Worm (Caenorhabditis elegans) whole organism, young adult: ENCODE results near the gene clec-177.

Experiments used
- B0019.2 ChIP-seq: fragments of 200-800 bp; sonication (Bioruptor generic); conservative IDR thresholded peaks from 2 replicates; pipeline ENCODE4 v1.3.6; 2022; ENCODE audit warnings: missing genetic modification reagents, missing genetic modification characterization, missing compliant biosample characterization
- B0336.3 ChIP-seq: fragments of 200-800 bp; sonication (Bioruptor generic); IDR thresholded peaks from 2 replicates; pipeline ENCODE4 v1.3.6; 2022; ENCODE audit warnings: missing genetic modification characterization, missing compliant biosample characterization
- C06A6.2 ChIP-seq: fragments of 200-800 bp; sonication (Bioruptor generic); conservative IDR thresholded peaks from 2 replicates; pipeline ENCODE4 v1.3.6; 2022; ENCODE audit warnings: missing genetic modification characterization, missing compliant biosample characterization
- C17E4.6 ChIP-seq: fragments of 200-800 bp; sonication (Bioruptor generic); IDR thresholded peaks from 2 replicates; pipeline ENCODE4 v1.3.6; 2022; ENCODE audit warnings: missing genetic modification reagents, missing genetic modification characterization, missing compliant biosample characterization
- F37B4.10 ChIP-seq: fragments of 200-800 bp; sonication (Bioruptor generic); IDR thresholded peaks from 2 replicates; pipeline ENCODE4 v1.3.6; 2022; ENCODE audit warnings: missing genetic modification characterization, missing compliant biosample characterization
- F39B2.1 ChIP-seq: fragments of 200-800 bp; sonication (Bioruptor generic); IDR thresholded peaks from 2 replicates; pipeline ENCODE4 v1.3.6; 2022; ENCODE audit warnings: missing genetic modification reagents, missing genetic modification characterization, missing compliant biosample characterization
- F55B11.4 ChIP-seq: sonication (generic microtip); optimal IDR thresholded peaks from 2 replicates; lab custom pipeline; 2016; ENCODE audit warnings: missing compliant biosample characterization, missing genetic modification characterization, borderline replicate concordance; ENCODE audit not compliant: insufficient read depth
- Y67H2A.10 ChIP-seq: fragments of 200-800 bp; sonication (Bioruptor generic); conservative IDR thresholded peaks from 2 replicates; pipeline ENCODE4 v1.3.6; 2022; ENCODE audit warnings: missing genetic modification reagents, missing genetic modification characterization, missing compliant biosample characterization
- ZK185.1 ChIP-seq: sonication (generic microtip); optimal IDR thresholded peaks from 2 replicates; lab custom pipeline; 2016; ENCODE audit warnings: mild to moderate bottlenecking, missing genetic modification characterization, missing compliant biosample characterization; ENCODE audit not compliant: poor library complexity, severe bottlenecking
- akir-1 ChIP-seq: fragments of 200-800 bp; sonication (Bioruptor generic); optimal IDR thresholded peaks from 2 replicates; lab custom pipeline; 2018; ENCODE audit warnings: mild to moderate bottlenecking, missing genetic modification characterization, moderate library complexity, missing compliant biosample characterization
- attf-3 ChIP-seq: fragments of 200-800 bp; sonication (Bioruptor generic); conservative IDR thresholded peaks from 2 replicates; pipeline ENCODE4 v1.3.6; 2022; ENCODE audit warnings: missing genetic modification reagents, missing genetic modification characterization, missing compliant biosample characterization
- bed-2 ChIP-seq: fragments of 200-800 bp; sonication (Bioruptor generic); IDR thresholded peaks from 2 replicates; pipeline ENCODE4 v1.3.6; 2022; ENCODE audit warnings: missing genetic modification reagents, missing genetic modification characterization, missing compliant biosample characterization
- ceh-40 ChIP-seq: fragments of 200-800 bp; sonication (Bioruptor generic); IDR thresholded peaks from 2 replicates; pipeline ENCODE4 v1.3.6; 2022; ENCODE audit warnings: missing genetic modification characterization, missing compliant biosample characterization
- ceh-79 ChIP-seq: sonication (generic microtip); optimal IDR thresholded peaks from 2 replicates; lab custom pipeline; 2017; ENCODE audit warnings: mild to moderate bottlenecking, missing genetic modification characterization, missing compliant biosample characterization
- die-1 ChIP-seq: sonication (generic microtip); optimal IDR thresholded peaks from 2 replicates; lab custom pipeline; 2016; ENCODE audit warnings: missing genotype, mild to moderate bottlenecking, missing genetic modification characterization, missing compliant biosample characterization
- dpff-1 ChIP-seq: sonication (generic microtip); optimal IDR thresholded peaks from 2 replicates; lab custom pipeline; 2017; ENCODE audit warnings: mild to moderate bottlenecking, missing genetic modification characterization, missing compliant biosample characterization
- ekl-4 ChIP-seq: fragments of 200-800 bp; sonication (Bioruptor generic); IDR thresholded peaks from 2 replicates; pipeline ENCODE4 v1.3.6; 2022; ENCODE audit warnings: missing genetic modification reagents, missing genetic modification characterization, missing compliant biosample characterization
- ets-4 ChIP-seq: fragments of 200-800 bp; sonication (Bioruptor generic); optimal IDR thresholded peaks from 2 replicates; lab custom pipeline; 2018; ENCODE audit warnings: mild to moderate bottlenecking, missing genetic modification characterization, missing compliant biosample characterization
- hmg-20 ChIP-seq: fragments of 200-800 bp; sonication (Bioruptor generic); IDR thresholded peaks from 2 replicates; pipeline ENCODE4 v1.3.6; 2022; ENCODE audit warnings: missing genetic modification reagents, missing genetic modification characterization, missing compliant biosample characterization
- lin-26 ChIP-seq: fragments of 200-800 bp; sonication (Bioruptor generic); IDR thresholded peaks from 2 replicates; pipeline ENCODE4 v1.3.6; 2022; ENCODE audit warnings: missing genetic modification reagents, missing genetic modification characterization, missing compliant biosample characterization
- lin-35 ChIP-seq, 3 experiments: fragments of 150-350 bp in 2 of 3; sonication (generic microtip) in 1 of 3; optimal IDR thresholded peaks; 2 replicates each; lab custom pipeline; 2014 to 2018; ENCODE audit warnings: missing biosample characterization in 3 of 3, missing genetic modification characterization in 3 of 3, missing genetic modification reagents in 3 of 3
- lir-1 ChIP-seq: fragments of 200-800 bp; sonication (Bioruptor generic); conservative IDR thresholded peaks from 2 replicates; pipeline ENCODE4 v1.3.6; 2022; ENCODE audit warnings: missing genetic modification reagents, missing genetic modification characterization, missing compliant biosample characterization
- madf-8 ChIP-seq: fragments of 200-800 bp; sonication (Bioruptor generic); conservative IDR thresholded peaks from 2 replicates; pipeline ENCODE4 v1.3.6; 2022; ENCODE audit warnings: missing genetic modification reagents, missing genetic modification characterization, missing compliant biosample characterization
- nhr-27 ChIP-seq: fragments of 200-800 bp; sonication (Bioruptor generic); optimal IDR thresholded peaks from 2 replicates; lab custom pipeline; 2018; ENCODE audit warnings: mild to moderate bottlenecking, missing genetic modification characterization, moderate library complexity, missing compliant biosample characterization
- rec-8 ChIP-seq, 2 experiments: sonication (generic microtip); optimal IDR thresholded peaks; 2 replicates each; lab custom pipeline; 2016; ENCODE audit warnings: mild to moderate bottlenecking in 2 of 2, missing genetic modification characterization in 2 of 2, missing genetic modification reagents in 2 of 2, missing genotype in 2 of 2, missing biosample characterization in 1 of 2, missing compliant biosample characterization in 1 of 2, moderate library complexity in 1 of 2
- sea-2 ChIP-seq: fragments of 200-800 bp; sonication (Bioruptor generic); IDR thresholded peaks from 2 replicates; pipeline ENCODE4 v1.3.6; 2022; ENCODE audit warnings: missing genetic modification characterization, missing compliant biosample characterization
- snpc-1.3 ChIP-seq: sonication (generic microtip); optimal IDR thresholded peaks from 2 replicates; lab custom pipeline; 2017; ENCODE audit warnings: missing genetic modification characterization, mild to moderate bottlenecking, missing compliant biosample characterization, antibody characterized with exemption, moderate library complexity, missing genotype, missing genetic modification reagents; ENCODE audit not compliant: insufficient read depth
- snpc-4 ChIP-seq, 5 experiments: fragments of 150-350 bp in 1 of 5; sonication (generic microtip) in 4 of 5; optimal IDR thresholded peaks; 2 replicates each; lab custom pipeline; 2014 to 2018; ENCODE audit warnings: missing genetic modification characterization in 5 of 5, missing biosample characterization in 3 of 5, antibody characterized with exemption in 2 of 5, mild to moderate bottlenecking in 2 of 5, missing compliant biosample characterization in 2 of 5, missing genotype in 2 of 5, moderate library complexity in 2 of 5, missing genetic modification reagents in 1 of 5
- zim-3 ChIP-seq: sonication (generic microtip); optimal IDR thresholded peaks from 2 replicates; lab custom pipeline; 2017; ENCODE audit warnings: mild to moderate bottlenecking, missing genetic modification characterization, moderate library complexity, missing compliant biosample characterization
- ztf-26 ChIP-seq: sonication (generic microtip); optimal IDR thresholded peaks from 2 replicates; lab custom pipeline; 2017; ENCODE audit warnings: missing genetic modification characterization, missing compliant biosample characterization
- ztf-28 ChIP-seq: fragments of 200-800 bp; sonication (Bioruptor generic); IDR thresholded peaks from 2 replicates; pipeline ENCODE4 v1.3.6; 2022; ENCODE audit warnings: missing genetic modification reagents, missing genetic modification characterization, missing compliant biosample characterization
- ztf-3 ChIP-seq: fragments of 200-800 bp; sonication (Bioruptor generic); optimal IDR thresholded peaks from 2 replicates; lab custom pipeline; 2018; ENCODE audit warnings: mild to moderate bottlenecking, missing genetic modification characterization, missing compliant biosample characterization

The clec-177 gene

ce11 chrIV:4986246-4986645 is at the start of gene clec-177:
Gene clec-177, plus strand, starts transcription at chrIV:4986546.
- TF ChIP-seq ets-4 (GFP tag; lab: Kevin White, UChicago) (no peak), attf-3 (GFP tag; lab: Robert Waterston, UW) (no peak), die-1 (tag; lab: Kevin White, UChicago) (no peak), ZK185.1 (tag; lab: Kevin White, UChicago) (no peak), sea-2 (GFP tag; lab: Robert Waterston, UW) (no peak), lir-1 (GFP tag; lab: Robert Waterston, UW) (no peak), dpff-1 (tag; lab: Kevin White, UChicago) (no peak)

DNA sequence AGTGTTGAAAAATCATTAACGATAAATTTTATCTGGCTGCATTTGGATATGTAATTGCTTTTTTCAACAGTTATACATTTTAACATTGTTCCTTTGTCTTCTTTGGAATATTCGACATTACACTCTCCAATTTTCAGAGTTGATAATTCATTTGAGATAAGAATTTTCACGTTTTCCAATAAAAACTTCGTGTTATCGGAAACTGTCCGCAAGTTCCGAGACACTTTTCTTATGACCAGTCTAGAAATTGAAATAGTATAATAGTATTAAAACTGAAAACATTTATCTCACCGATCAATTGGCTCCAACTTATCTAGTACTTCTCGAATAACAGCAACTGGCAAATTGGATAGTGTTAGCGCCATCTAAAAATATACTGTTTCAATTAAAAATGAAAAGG is 48.7 kb upstream of the clec-177 start, which contains the start of gene fbxa-86:
fbxa-86 (minus strand) TSS at position 367 of the 400 bp plus-strand sequence.
- TF ChIP-seq ztf-3 (no peak), B0019.2 (GFP tag; lab: Robert Waterston, UW) (no peak), nhr-27 (no peak), hmg-20 (GFP tag; lab: Robert Waterston, UW) (no peak), F37B4.10 (no peak), bed-2 (GFP tag; lab: Robert Waterston, UW) (no peak), ceh-79 (tag; lab: Kevin White, UChicago) (no peak), zim-3 (tag; lab: Kevin White, UChicago) (no peak), F39B2.1 (no peak), madf-8 (GFP tag; lab: Robert Waterston, UW) (no peak), Y67H2A.10 (GFP tag; lab: Robert Waterston, UW) (no peak), snpc-4 (GFP tag; optimal IDR thresholded peaks at IDR 0.05; lab: Kevin White, UChicago) (no peak), snpc-4 (tag; optimal IDR thresholded peaks at IDR 0.05; lab: Kevin White, UChicago) (no peak)

DNA sequence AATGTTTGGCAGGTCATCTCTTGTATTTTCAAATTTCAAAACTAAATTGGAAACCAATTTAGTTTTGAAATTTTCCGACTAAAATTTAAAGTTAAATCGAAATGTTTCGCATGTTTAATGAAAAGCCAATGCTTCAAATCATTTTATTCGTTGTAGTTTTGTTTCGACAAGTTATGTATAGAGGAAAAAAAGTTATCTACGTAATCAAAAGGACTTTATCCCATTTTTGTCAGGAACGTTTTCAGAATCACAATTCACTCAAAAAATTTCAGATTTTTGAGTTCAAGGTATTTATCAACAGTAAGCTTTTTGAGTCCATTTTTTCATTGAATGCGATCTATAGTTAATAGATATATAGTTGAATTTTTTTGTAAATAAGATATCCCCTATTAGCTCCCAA is 47.7 kb upstream of the clec-177 start, which contains the start of gene str-168:
str-168 (plus strand) TSS at position 301 of the 400 bp plus-strand sequence.
- TF ChIP-seq C06A6.2 = no peak
- no peak for TF ChIP-seq ztf-28 (GFP tag; lab: Robert Waterston, UW)

- TF ChIP-seq ceh-40 (GFP tag; lab: Robert Waterston, UW) (no peak), F55B11.4 (no peak), snpc-1.3 (tag; lab: Kevin White, UChicago) (no peak), ztf-3 (no peak), die-1 (tag; lab: Kevin White, UChicago) (no peak), lin-26 (GFP tag; lab: Robert Waterston, UW) (no peak), lin-35 (GFP tag; optimal IDR thresholded peaks at IDR 0.05; lab: Kevin White, UChicago) (no peak), ekl-4 (GFP tag; lab: Robert Waterston, UW) (no peak), C17E4.6 (GFP tag; lab: Robert Waterston, UW) (no peak), B0336.3 (no peak), nhr-27 (no peak), ztf-26 (tag; lab: Kevin White, UChicago) (no peak), akir-1 (no peak), rec-8 (tag; optimal IDR thresholded peaks at IDR 0.05; lab: Kevin White, UChicago) (no peak)
Observed at ce11 chrIV:4941681-4942080, 44.7 kb upstream of the clec-177 start, which contains the start of gene Y9C9A.5. Gene Y9C9A.5, plus strand, starts transcription at chrIV:4941981.
